Fruit fly (Drosophila melanogaster) whole organism, embryonic: ENCODE measurements around the gene Nrd1.
A peak's percentile ranks its signal among the peaks of the same experiment; 100 is the strongest.

Source experiments
- Bgb ChIP-seq: fragments of 200-800 bp; sonication (Bioruptor generic); IDR thresholded peaks from 2 replicates; pipeline ENCODE4 v1.3.6; 2022; ENCODE audit warnings: missing biosample characterization, missing genetic modification characterization; ENCODE audit not compliant: partially characterized antibody
- Side ChIP-seq: fragments of 200-800 bp; sonication (Bioruptor generic); optimal IDR thresholded peaks from 2 replicates; lab custom pipeline; 2016; ENCODE audit warnings: missing biosample characterization, missing genetic modification characterization
- Sry-δ ChIP-seq: fragments of 200-800 bp; sonication (Bioruptor generic); optimal IDR thresholded peaks from 2 replicates; lab custom pipeline; 2016; ENCODE audit warnings: missing biosample characterization, missing genetic modification characterization
- dimm ChIP-seq: fragments of 200-800 bp; sonication (Bioruptor generic); IDR thresholded peaks from 2 replicates; pipeline ENCODE4 v1.3.6; 2022; ENCODE audit warnings: missing biosample characterization, missing genetic modification characterization
- ems ChIP-seq: fragments of 200-800 bp; sonication (Bioruptor generic); optimal IDR thresholded peaks from 3 replicates; lab custom pipeline; 2016; ENCODE audit warnings: missing biosample characterization, missing genetic modification characterization
- insv ChIP-seq, 2 experiments: fragments of 200-800 bp; sonication (Bioruptor generic); optimal IDR thresholded peaks; 3 replicates each; lab custom pipeline; 2016 to 2018; ENCODE audit warnings: missing biosample characterization in 2 of 2, missing genetic modification characterization in 2 of 2

Nrd1 gene

DNA sequence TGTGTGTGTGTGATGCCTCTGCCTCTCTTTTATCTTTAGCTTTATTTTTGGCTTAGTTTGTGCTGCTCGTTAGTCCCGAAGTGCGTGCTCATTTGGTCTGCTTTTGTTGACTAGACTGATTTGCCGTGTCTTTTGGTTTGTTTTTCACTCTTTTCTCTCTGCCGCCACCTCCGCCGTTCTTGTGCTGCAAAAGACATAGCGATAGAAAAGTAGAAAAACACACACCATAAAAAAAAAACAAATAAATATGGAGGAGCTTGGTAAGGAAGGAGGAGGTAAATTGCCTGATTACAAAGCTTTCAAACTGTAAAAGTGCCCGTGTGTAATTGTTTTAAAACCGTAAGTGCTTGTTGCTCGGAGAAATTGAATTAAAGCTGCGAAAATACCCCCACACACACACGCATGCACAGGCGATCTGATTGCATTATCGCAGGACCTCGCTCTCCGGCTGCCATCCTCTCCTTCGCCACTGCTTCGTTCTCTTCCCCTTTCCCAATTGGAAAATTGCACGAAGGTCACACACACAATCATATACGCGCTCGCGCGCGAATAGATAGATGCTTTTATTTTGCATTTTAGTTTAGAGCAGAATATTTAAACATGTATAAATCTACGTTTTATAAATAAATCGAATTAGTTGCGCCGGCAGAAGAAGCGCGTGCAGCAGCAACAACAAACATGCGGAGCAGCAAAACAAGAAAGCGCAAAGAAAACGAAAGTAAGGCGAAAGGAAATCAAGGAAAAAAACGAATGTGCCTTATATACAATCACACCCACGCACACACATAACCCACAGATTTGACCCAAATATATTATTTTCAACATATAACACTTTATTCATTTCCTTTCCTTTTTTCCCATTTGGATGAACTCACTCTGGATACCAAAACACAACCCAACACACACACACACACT is 53.1 kb downstream of the Nrd1 start (continued):
- no peak for TF ChIP-seq ems
- no peak for TF ChIP-seq Sry-δ (GFP tag; lab: Kevin White, UChicago)
- no peak for TF ChIP-seq Bgb (GFP tag; lab: Robert Waterston, UW)
- no peak for TF ChIP-seq dimm (GFP tag; lab: Robert Waterston, UW)
- peak in 1 of 2 experiments; percentile 61 for TF ChIP-seq insv (GFP tag; optimal IDR thresholded peaks at IDR 0.05; lab: Kevin White, UChicago)
- TF ChIP-seq Side (GFP tag; lab: Kevin White, UChicago), result no peak
